Fruit fly (Drosophila melanogaster) S2 (cell line): Measurements from ENCODE around the gene moody.

Experiments
- CG8478 ChIP-seq: fragments of >200 bp; optimal IDR thresholded peaks from 2 replicates; lab custom pipeline; 2018
- CTCF ChIP-seq, 2 experiments: fragments of >200 bp; optimal IDR thresholded peaks; 2 replicates each; lab custom pipeline; 2018

- TF ChIP-seq CG8478 (lab: Kevin White, UChicago) = no peak
- TF ChIP-seq CTCF (optimal IDR thresholded peaks at IDR 0.05; lab: Kevin White, UChicago) = no peak
These were observed 11.9 kb upstream of the moody start, which contains the start of gene Sik2 for dm6 chrX:2061849-2062248.
